Worm (Caenorhabditis elegans): ENCODE measurements around the gene F11A5.15.

The F11A5.15 gene

DNA sequence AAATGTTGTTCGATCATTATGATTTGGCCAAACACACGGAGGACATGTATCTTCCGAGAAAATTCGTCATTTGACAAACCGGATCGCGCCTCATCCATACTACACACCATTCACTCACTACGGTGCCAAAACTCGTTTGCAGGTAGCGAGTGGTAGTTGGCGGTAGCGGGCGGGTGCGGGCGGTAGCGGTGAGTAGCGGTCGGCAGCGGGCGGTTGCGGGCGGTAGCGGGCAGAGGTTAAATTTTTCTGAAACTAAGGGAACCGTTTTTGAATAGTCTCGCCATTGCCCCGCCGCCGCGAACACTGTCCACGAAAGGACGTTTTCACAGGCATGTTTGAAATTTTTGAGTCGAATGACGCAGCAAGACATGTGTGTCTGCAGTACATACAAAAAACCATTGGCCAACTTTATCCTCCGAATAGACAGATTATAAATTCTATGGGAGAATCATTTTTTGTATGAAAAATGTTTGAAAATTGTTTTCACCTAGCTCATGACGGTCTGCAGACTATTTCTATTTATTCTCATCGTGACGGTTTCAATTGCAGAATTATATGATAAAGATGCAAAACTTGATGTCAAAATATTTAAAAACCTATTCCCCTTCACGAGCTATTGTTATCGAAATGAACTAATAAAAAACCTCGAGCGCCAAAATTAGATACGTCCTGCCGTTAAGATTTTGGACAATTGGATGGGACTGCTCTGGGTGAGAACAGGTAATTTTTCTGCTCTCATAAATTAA is 8.0 kb downstream of the F11A5.15 start, which contains the start of gene F11A5.16:
TSS of gene F11A5.16 (plus strand) at position 696 of the 746 bp plus-strand sequence.
- no peak for TF ChIP-seq egl-27 (tag; optimal IDR thresholded peaks at IDR 0.05)
- no peak for TF ChIP-seq fos-1 (tag; optimal IDR thresholded peaks at IDR 0.05)
- TF ChIP-seq nhr-129 (tag; optimal IDR thresholded peaks at IDR 0.05): no peak
- no peak for TF ChIP-seq Y55F3AM.14 (GFP tag; optimal IDR thresholded peaks at IDR 0.05)
- no peak for TF ChIP-seq ztf-11 (tag; optimal IDR thresholded peaks at IDR 0.05)
- no peak for TF ChIP-seq nhr-11 (tag; optimal IDR thresholded peaks at IDR 0.05)
- TF ChIP-seq F13H6.1 (tag; optimal IDR thresholded peaks at IDR 0.05): no peak
- TF ChIP-seq nhr-6 (tag; optimal IDR thresholded peaks at IDR 0.05): no peak
- no peak for TF ChIP-seq nhr-12 (tag; optimal IDR thresholded peaks at IDR 0.05)
- no peak for TF ChIP-seq unc-39 (tag; optimal IDR thresholded peaks at IDR 0.05)
- TF ChIP-seq mab-5 (tag; optimal IDR thresholded peaks at IDR 0.05): no peak
- no peak for TF ChIP-seq alr-1 (tag; optimal IDR thresholded peaks at IDR 0.05)
- TF ChIP-seq unc-62 (GFP tag; optimal IDR thresholded peaks at IDR 0.05): no peak
- no peak for TF ChIP-seq elt-3 (tag; optimal IDR thresholded peaks at IDR 0.05)
- TF ChIP-seq sma-3 (GFP tag; optimal IDR thresholded peaks at IDR 0.05): no peak
- TF ChIP-seq ceh-82 (tag; optimal IDR thresholded peaks at IDR 0.05): no peak

DNA sequence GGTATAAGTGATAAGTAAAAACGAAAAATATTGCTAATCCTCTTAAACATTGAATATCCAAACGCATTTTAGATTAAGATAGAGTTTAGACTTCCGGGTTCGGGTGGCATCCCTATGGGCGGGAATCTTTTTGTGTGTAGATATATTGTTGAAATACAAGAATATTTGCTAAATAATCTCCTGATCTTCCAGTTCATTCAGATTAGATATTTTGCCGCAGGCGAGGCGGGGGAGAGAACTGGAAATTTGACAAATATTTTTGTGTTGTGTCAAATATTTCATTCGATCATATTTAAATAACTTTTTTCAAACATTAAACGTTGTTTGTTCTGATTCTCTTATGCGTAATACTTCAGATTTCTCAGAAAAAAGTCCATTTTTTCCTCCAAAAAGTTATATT is 8.6 kb downstream of the F11A5.15 start, which contains the start of gene oac-15:
TSS of gene oac-15 (minus strand) at position 101 of the 400 bp plus-strand sequence.
- TF ChIP-seq nhr-6 (tag; optimal IDR thresholded peaks at IDR 0.05) (no peak), egl-27 (tag; optimal IDR thresholded peaks at IDR 0.05) (no peak), snpc-4 (tag; optimal IDR thresholded peaks at IDR 0.05) (no peak)

DNA sequence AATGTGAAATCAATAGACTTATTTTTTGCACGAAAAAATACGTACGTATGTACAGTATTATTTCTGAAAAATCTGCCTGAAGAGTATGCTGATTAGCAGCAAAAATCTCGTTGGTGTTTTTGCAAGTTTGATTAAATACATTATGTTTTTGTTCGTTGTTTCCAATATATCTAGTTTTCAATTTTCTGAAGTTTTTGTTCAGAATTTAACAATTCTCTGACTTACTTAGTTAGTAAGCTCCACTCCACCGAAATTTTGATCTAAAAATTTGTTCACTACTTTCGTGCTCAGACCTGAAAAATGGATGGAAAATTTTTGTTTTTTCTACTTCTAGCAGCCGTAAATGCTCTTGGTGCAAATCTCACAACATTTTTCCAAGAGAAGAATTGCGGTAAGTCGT is 13.5 kb downstream of the F11A5.15 start, which contains the start of gene irld-26:
TSS of gene irld-26 (plus strand) at position 301 of the 400 bp plus-strand sequence.
- TF ChIP-seq skn-1 (tag; optimal IDR thresholded peaks at IDR 0.05) (no peak), F13H6.1 (tag; optimal IDR thresholded peaks at IDR 0.05) (no peak), sem-4 (tag; optimal IDR thresholded peaks at IDR 0.05) (no peak), ztf-4 (tag; optimal IDR thresholded peaks at IDR 0.05) (no peak), blmp-1 (tag; optimal IDR thresholded peaks at IDR 0.05; ENCODE audit: insufficient read depth) (no peak), nhr-10 (tag; optimal IDR thresholded peaks at IDR 0.05) (no peak), nhr-21 (tag; optimal IDR thresholded peaks at IDR 0.05) (no peak), egl-27 (tag; optimal IDR thresholded peaks at IDR 0.05) (no peak), C34F6.9 (tag; optimal IDR thresholded peaks at IDR 0.05) (no peak), zag-1 (tag; optimal IDR thresholded peaks at IDR 0.05) (no peak), alr-1 (tag; optimal IDR thresholded peaks at IDR 0.05) (no peak), nhr-129 (tag; optimal IDR thresholded peaks at IDR 0.05) (no peak), nhr-237 (tag; optimal IDR thresholded peaks at IDR 0.05) (no peak), nhr-77 (tag; optimal IDR thresholded peaks at IDR 0.05) (no peak), ama-1 (optimal IDR thresholded peaks at IDR 0.05) (no peak), aly-2 (tag; optimal IDR thresholded peaks at IDR 0.05) (no peak), sma-9 (GFP tag; optimal IDR thresholded peaks at IDR 0.05) (no peak), sma-9 (tag; optimal IDR thresholded peaks at IDR 0.05) (no peak), nhr-23 (tag; optimal IDR thresholded peaks at IDR 0.05) (no peak), snpc-4 (tag; optimal IDR thresholded peaks at IDR 0.05) (no peak)

DNA sequence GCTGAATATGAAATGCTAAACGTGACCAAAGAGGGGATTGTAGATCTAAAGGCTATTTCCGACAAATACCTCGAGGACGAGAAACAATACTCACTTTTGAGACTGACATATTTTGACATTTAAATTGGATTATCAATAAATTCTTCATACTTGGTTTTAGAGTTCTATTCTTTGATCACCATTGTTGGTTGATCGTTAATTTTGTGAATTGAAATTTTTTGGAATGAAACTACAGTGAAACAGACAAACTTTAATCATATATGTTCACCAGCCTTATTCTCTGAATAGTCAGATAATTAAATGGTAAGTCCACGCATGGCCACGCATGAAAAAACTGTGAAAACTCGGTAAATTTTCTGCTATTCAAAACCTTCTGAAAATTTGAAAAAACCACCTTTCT is 15.8 kb downstream of the F11A5.15 start, which contains the start of gene F11A5.18:
TSS of gene F11A5.18 (plus strand) at position 301 of the 400 bp plus-strand sequence.
- TF ChIP-seq lin-11 (tag; optimal IDR thresholded peaks at IDR 0.05) (no peak), gmeb-1 (tag; optimal IDR thresholded peaks at IDR 0.05) (no peak), nhr-77 (tag; optimal IDR thresholded peaks at IDR 0.05) (no peak), ztf-1 (GFP tag; conservative IDR thresholded peaks at IDR 0.05) (no peak), C34F6.9 (tag; optimal IDR thresholded peaks at IDR 0.05) (no peak), F13H6.1 (tag; optimal IDR thresholded peaks at IDR 0.05) (no peak), ztf-4 (tag; optimal IDR thresholded peaks at IDR 0.05) (no peak), nhr-237 (tag; optimal IDR thresholded peaks at IDR 0.05) (no peak), aly-2 (tag; optimal IDR thresholded peaks at IDR 0.05) (no peak), nhr-23 (tag; optimal IDR thresholded peaks at IDR 0.05) (no peak), lin-39 (tag; optimal IDR thresholded peaks at IDR 0.05) (no peak), fos-1 (tag; optimal IDR thresholded peaks at IDR 0.05) (no peak), elt-1 (tag; optimal IDR thresholded peaks at IDR 0.05) (no peak), nhr-12 (tag; optimal IDR thresholded peaks at IDR 0.05) (no peak), Y55F3AM.14 (GFP tag; optimal IDR thresholded peaks at IDR 0.05) (no peak), lin-13 (GFP tag; optimal IDR thresholded peaks at IDR 0.05) (no peak), elt-3 (tag; optimal IDR thresholded peaks at IDR 0.05) (no peak), R02D3.7 (tag; optimal IDR thresholded peaks at IDR 0.05) (no peak)

Measured in whole organism, L2 larva.